Worm (Caenorhabditis elegans): Measurements from ENCODE around the gene Y47D3A.1.
A peak's percentile ranks its signal among the peaks of the same experiment; 100 is the strongest.

Y47D3A.1 gene

DNA sequence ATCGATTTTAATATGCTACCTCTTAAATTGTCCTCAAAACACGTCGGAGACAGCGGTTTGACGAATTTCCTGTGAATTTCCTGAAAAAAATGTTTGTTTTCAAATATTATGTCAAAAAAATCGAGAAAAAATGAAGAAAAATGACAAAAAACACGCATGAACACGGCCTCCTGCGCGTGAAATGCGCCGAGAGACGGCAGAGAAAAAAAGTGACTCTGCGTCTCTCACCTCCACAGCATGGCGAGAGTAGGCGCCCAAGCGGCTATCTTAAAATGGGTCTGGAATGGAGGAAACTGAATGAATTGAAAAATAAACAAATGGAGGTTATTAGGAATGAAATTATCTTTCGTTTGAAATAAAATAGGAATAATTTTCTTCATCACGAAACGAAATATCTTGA lies 30.9 kb downstream of the Y47D3A.1 start (continued):
- TF ChIP-seq isw-1 (GFP tag; IDR thresholded peaks at IDR 0.05) (peak; percentile 71), unc-98 (GFP tag; IDR thresholded peaks at IDR 0.05) (peak; percentile 79), alr-1 (tag; optimal IDR thresholded peaks at IDR 0.05; ENCODE audit: borderline replicate concordance) (peak; percentile 43), ceh-82 (tag; optimal IDR thresholded peaks at IDR 0.05) (peak; percentile 50 to 89 (median 83)), aha-1 (tag; optimal IDR thresholded peaks at IDR 0.05) (no peak), mep-1 (tag; optimal IDR thresholded peaks at IDR 0.05) (peak; percentile 72), fkh-8 (tag; optimal IDR thresholded peaks at IDR 0.05) (peak; percentile 72), unc-30 (tag; optimal IDR thresholded peaks at IDR 0.05) (no peak), C04F5.9 (tag; optimal IDR thresholded peaks at IDR 0.05) (peak; percentile 69), lin-15B (tag; optimal IDR thresholded peaks at IDR 0.05) (peak; percentile 57), ama-1 (optimal IDR thresholded peaks at IDR 0.05) (no peak), pag-3 (tag; optimal IDR thresholded peaks at IDR 0.05; ENCODE audit: borderline replicate concordance, insufficient read depth) (no peak), Y116A8C.19 (tag; optimal IDR thresholded peaks at IDR 0.05; ENCODE audit: borderline replicate concordance) (no peak), lin-39 (tag; optimal IDR thresholded peaks at IDR 0.05) (peak; percentile 57), blmp-1 (tag; optimal IDR thresholded peaks at IDR 0.05) (peak; percentile 33), rnt-1 (tag; optimal IDR thresholded peaks at IDR 0.05) (peak; percentile 96), mdl-1 (tag; optimal IDR thresholded peaks at IDR 0.05) (peak in 1 of 2 experiments; percentile 20), ets-5 (GFP tag; IDR thresholded peaks at IDR 0.05) (no peak), mab-9 (GFP tag; IDR thresholded peaks at IDR 0.05) (peak; percentile 68), unc-86 (tag; optimal IDR thresholded peaks at IDR 0.05) (peak; percentile 77), nhr-90 (tag; optimal IDR thresholded peaks at IDR 0.05; ENCODE audit: poor library complexity) (peak; percentile 78), unc-130 (tag; optimal IDR thresholded peaks at IDR 0.05) (no peak), nhr-77 (tag; optimal IDR thresholded peaks at IDR 0.05) (peak; percentile 44), efl-3 (GFP tag; optimal IDR thresholded peaks at IDR 0.05) (peak; percentile 65), hlh-17 (GFP tag; optimal IDR thresholded peaks at IDR 0.05; ENCODE audit: borderline replicate concordance) (no peak), unc-62 (GFP tag; optimal IDR thresholded peaks at IDR 0.05) (no peak), grh-1 (GFP tag; IDR thresholded peaks at IDR 0.05) (peak; percentile 80), zip-4 (GFP tag; optimal IDR thresholded peaks at IDR 0.05) (peak; percentile 46), elt-3 (tag; optimal IDR thresholded peaks at IDR 0.05) (peak in 1 of 6 experiments; percentile 45), fos-1 (tag; optimal IDR thresholded peaks at IDR 0.05) (no peak), nhr-28 (tag; optimal IDR thresholded peaks at IDR 0.05) (no peak)

DNA sequence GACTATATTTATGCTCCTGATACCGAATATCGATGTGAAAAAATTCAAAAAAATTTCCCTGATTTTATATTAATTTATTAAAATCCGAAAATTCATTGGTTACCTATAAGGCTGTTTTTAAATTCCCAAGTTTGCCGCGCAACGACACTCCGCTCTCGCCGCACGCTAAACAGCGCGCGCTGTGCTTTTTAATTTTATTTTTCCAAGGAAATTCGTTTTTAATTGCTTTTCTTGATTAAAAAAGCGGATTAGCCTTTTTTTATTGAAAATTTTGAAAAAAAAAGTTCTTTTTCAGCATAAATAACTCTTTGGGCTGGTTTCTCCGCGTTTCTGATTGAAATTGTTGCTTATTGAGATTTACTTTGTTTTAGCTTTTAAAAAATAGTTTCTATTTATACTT lies 34.3 kb downstream of the Y47D3A.1 start:
- TF ChIP-seq efl-3 (GFP tag; optimal IDR thresholded peaks at IDR 0.05) (no peak), swsn-7 (tag; optimal IDR thresholded peaks at IDR 0.05) (no peak), efl-1 (optimal IDR thresholded peaks at IDR 0.05) (peak in 1 of 2 experiments; percentile 72), efl-1 (GFP tag; optimal IDR thresholded peaks at IDR 0.05 in 1 of 2) (no peak), ceh-90 (tag; optimal IDR thresholded peaks at IDR 0.05) (no peak), elt-2 (tag; optimal IDR thresholded peaks at IDR 0.05) (no peak), nhr-237 (tag; optimal IDR thresholded peaks at IDR 0.05) (no peak), C04F5.9 (tag; optimal IDR thresholded peaks at IDR 0.05) (no peak), aly-2 (tag; optimal IDR thresholded peaks at IDR 0.05) (no peak)

DNA sequence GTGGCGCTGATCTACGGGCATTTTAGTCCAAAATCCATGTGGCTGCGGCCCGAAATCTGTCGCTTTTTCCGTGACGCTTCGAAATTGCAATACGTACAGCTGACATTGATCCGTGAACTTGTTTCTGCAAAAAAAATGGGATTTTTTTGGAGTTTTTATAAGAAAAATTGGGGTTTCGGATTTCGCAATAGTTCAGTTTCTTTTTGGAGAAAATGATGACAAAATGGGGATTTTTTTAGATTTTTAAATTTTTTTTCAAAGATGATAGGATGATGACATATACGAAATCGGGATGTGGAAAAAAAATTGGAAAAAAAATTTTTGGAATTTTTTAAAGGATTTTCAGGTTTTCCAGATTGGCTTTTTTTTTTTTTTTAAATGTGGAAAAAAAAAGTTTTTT lies 40.4 kb downstream of the Y47D3A.1 start:
- TF ChIP-seq unc-30 (tag; optimal IDR thresholded peaks at IDR 0.05), result no peak
- no peak for TF ChIP-seq ets-5 (GFP tag; IDR thresholded peaks at IDR 0.05)
- peak; percentile 66 for TF ChIP-seq skn-1 (tag; optimal IDR thresholded peaks at IDR 0.05)
- peak; percentile 14 for TF ChIP-seq zip-4 (GFP tag; optimal IDR thresholded peaks at IDR 0.05)
- TF ChIP-seq nhr-11 (tag; optimal IDR thresholded peaks at IDR 0.05), result no peak
- no peak for TF ChIP-seq elt-3 (tag; optimal IDR thresholded peaks at IDR 0.05)
- no peak for TF ChIP-seq pag-3 (tag; optimal IDR thresholded peaks at IDR 0.05; ENCODE audit: borderline replicate concordance, insufficient read depth)
- no peak for TF ChIP-seq nhr-76 (tag; optimal IDR thresholded peaks at IDR 0.05)
- no peak for TF ChIP-seq C16A3.4 (tag; optimal IDR thresholded peaks at IDR 0.05)

All from whole organism, L1 larva.